Worm (Caenorhabditis elegans): ENCODE data around the gene Y65A5A.2.

Gene Y65A5A.2

ce11 chrIV:16399017-16399416 lies 12.8 kb upstream of the Y65A5A.2 start (continued):
- TF ChIP-seq elt-2 (tag; optimal IDR thresholded peaks at IDR 0.05) (peak; percentile 36), lin-11 (tag; optimal IDR thresholded peaks at IDR 0.05) (peak; percentile 52), ceh-34 (tag; optimal IDR thresholded peaks at IDR 0.05) (no peak), ceh-45 (GFP tag; IDR thresholded peaks at IDR 0.05) (peak; percentile 73), hlh-13 (GFP tag; optimal IDR thresholded peaks at IDR 0.05) (peak; percentile 34), nfya-1 (tag; optimal IDR thresholded peaks at IDR 0.05) (peak; percentile 19)

ce11 chrIV:16399776-16400368 lies 11.9 kb upstream of the Y65A5A.2 start, which contains the start of gene Y65A5A.1:
TSS of gene Y65A5A.1 (minus strand) at chrIV:16399826.
- TF ChIP-seq ets-4 (tag; optimal IDR thresholded peaks at IDR 0.05) (no peak), fkh-10 (GFP tag; optimal IDR thresholded peaks at IDR 0.05) (no peak), ceh-24 (tag; optimal IDR thresholded peaks at IDR 0.05) (no peak)

ce11 chrIV:16400412-16401381 lies 11.1 kb upstream of the Y65A5A.2 start:
- TF ChIP-seq pat-9 (tag; optimal IDR thresholded peaks at IDR 0.05), result no peak
- peak; percentile 18 for TF ChIP-seq sdc-2 (tag; optimal IDR thresholded peaks at IDR 0.05)
- TF ChIP-seq ceh-31 (tag; optimal IDR thresholded peaks at IDR 0.05), result peak; percentile 49
- TF ChIP-seq madf-2 (tag; optimal IDR thresholded peaks at IDR 0.05), result no peak
- TF ChIP-seq tbx-2 (tag; optimal IDR thresholded peaks at IDR 0.05), result peak; percentile 64
- TF ChIP-seq syd-9 (tag; optimal IDR thresholded peaks at IDR 0.05), result no peak
- peak; percentile 4 for TF ChIP-seq ceh-18 (tag; optimal IDR thresholded peaks at IDR 0.05)
- TF ChIP-seq ceh-24 (tag; optimal IDR thresholded peaks at IDR 0.05), result no peak
- no peak for TF ChIP-seq sox-4 (tag; optimal IDR thresholded peaks at IDR 0.05)
- no peak for TF ChIP-seq unc-42 (tag; optimal IDR thresholded peaks at IDR 0.05)
- no peak for TF ChIP-seq pha-2 (tag; optimal IDR thresholded peaks at IDR 0.05)
- no peak for TF ChIP-seq fax-1 (tag; optimal IDR thresholded peaks at IDR 0.05)
- peak; percentile 4 for TF ChIP-seq ref-2 (tag; optimal IDR thresholded peaks at IDR 0.05)
- no peak for TF ChIP-seq pha-4 (tag; optimal IDR thresholded peaks at IDR 0.05)
- TF ChIP-seq odd-2 (tag; optimal IDR thresholded peaks at IDR 0.05), result peak; percentile 15
- TF ChIP-seq hlh-30 (tag; optimal IDR thresholded peaks at IDR 0.05; ENCODE audit: insufficient read depth), result peak; percentile 26
- no peak for TF ChIP-seq dve-1 (tag; optimal IDR thresholded peaks at IDR 0.05)
- no peak for TF ChIP-seq eyg-1 (tag; optimal IDR thresholded peaks at IDR 0.05)
- TF ChIP-seq tbx-7 (tag; optimal IDR thresholded peaks at IDR 0.05), result no peak
- TF ChIP-seq nhr-232 (tag; optimal IDR thresholded peaks at IDR 0.05), result peak; percentile 17
- TF ChIP-seq npax-4 (tag; optimal IDR thresholded peaks at IDR 0.05), result no peak
- no peak for TF ChIP-seq gmeb-2 (tag; optimal IDR thresholded peaks at IDR 0.05)
- no peak for TF ChIP-seq ceh-34 (tag; optimal IDR thresholded peaks at IDR 0.05)
- no peak for TF ChIP-seq pax-1 (tag; optimal IDR thresholded peaks at IDR 0.05)
- peak; percentile 55 for TF ChIP-seq elt-2 (tag; optimal IDR thresholded peaks at IDR 0.05)
- peak; percentile 80 for TF ChIP-seq ceh-22 (tag; optimal IDR thresholded peaks at IDR 0.05)
- no peak for TF ChIP-seq hlh-13 (GFP tag; optimal IDR thresholded peaks at IDR 0.05)
- peak; percentile 16 for TF ChIP-seq C08G9.2 (tag; optimal IDR thresholded peaks at IDR 0.05)
- no peak for TF ChIP-seq T23F11.4 (GFP tag; optimal IDR thresholded peaks at IDR 0.05)
- TF ChIP-seq rnt-1 (tag; optimal IDR thresholded peaks at IDR 0.05), result peak; percentile 33
- peak; percentile 20 for TF ChIP-seq ceh-2 (tag; optimal IDR thresholded peaks at IDR 0.05)

Data from whole organism, late embryonic.